Worm (Caenorhabditis elegans): ENCODE measurements around the gene C07A4.3.

- no peak for TF ChIP-seq ets-4 (GFP tag; optimal IDR thresholded peaks at IDR 0.05)
- TF ChIP-seq lin-26 (GFP tag; IDR thresholded peaks at IDR 0.05) = no peak
- TF ChIP-seq unc-130 (GFP tag; optimal IDR thresholded peaks at IDR 0.05) = no peak
- no peak for TF ChIP-seq ceh-58 (GFP tag; IDR thresholded peaks at IDR 0.05)
Observed at ce11 chrX:10130159-10130558, 44.6 kb upstream of the C07A4.3 start.
